Fruit fly (Drosophila melanogaster): ENCODE data around the gene CG34375.
A peak's percentile ranks its signal among the peaks of the same experiment; 100 is the strongest.

Gene CG34375

dm6 chr3R:23048690-23049118 is 38.3 kb upstream of the CG34375 start (continued):
- TF ChIP-seq usp (GFP tag; optimal IDR thresholded peaks at IDR 0.05) (no peak), gcm2 (GFP tag; optimal IDR thresholded peaks at IDR 0.05) (no peak), CG3726 (GFP tag; IDR thresholded peaks at IDR 0.05) (no peak), CoRest (tag; optimal IDR thresholded peaks at IDR 0.05) (peak; percentile 89), hth (optimal IDR thresholded peaks at IDR 0.05) (no peak), Eip74EF (GFP tag; optimal IDR thresholded peaks at IDR 0.05) (peak in 1 of 2 experiments; percentile 83), stc (GFP tag; IDR thresholded peaks at IDR 0.05) (no peak; the same call in none of the 2 replicates), Stat92E (GFP tag; optimal IDR thresholded peaks at IDR 0.05) (peak in 1 of 3 experiments; percentile 32), pnt (GFP tag; optimal IDR thresholded peaks at IDR 0.05) (peak; percentile 21), bigmax (GFP tag; optimal IDR thresholded peaks at IDR 0.05) (no peak), Poxn (GFP tag; IDR thresholded peaks at IDR 0.05) (no peak), CG8765 (GFP tag; IDR thresholded peaks at IDR 0.05) (no peak), da (GFP tag; optimal IDR thresholded peaks at IDR 0.05) (no peak), CG12659 (GFP tag; optimal IDR thresholded peaks at IDR 0.05) (peak; percentile 77), kah (GFP tag; optimal IDR thresholded peaks at IDR 0.05) (no peak), Nf-YC (tag; optimal IDR thresholded peaks at IDR 0.05) (peak; percentile 77), Sin3A (optimal IDR thresholded peaks at IDR 0.05) (no peak), HLH54F (GFP tag; optimal IDR thresholded peaks at IDR 0.05) (peak; percentile 17), Chrac-16 (GFP tag; optimal IDR thresholded peaks at IDR 0.05) (peak; percentile 49), sr (GFP tag; IDR thresholded peaks at IDR 0.05) (no peak), disco-r (GFP tag; optimal IDR thresholded peaks at IDR 0.05) (no peak), corto (GFP tag; optimal IDR thresholded peaks at IDR 0.05) (no peak), Sry-δ (GFP tag; optimal IDR thresholded peaks at IDR 0.05) (no peak), lab (GFP tag; optimal IDR thresholded peaks at IDR 0.05) (peak; percentile 75), CG10565 (GFP tag; optimal IDR thresholded peaks at IDR 0.05) (no peak), CG2199 (GFP tag; IDR thresholded peaks at IDR 0.05) (no peak), CG9437 (GFP tag; optimal IDR thresholded peaks at IDR 0.05) (peak; percentile 75), E2f1 (GFP tag; IDR thresholded peaks at IDR 0.05) (peak; percentile 60), CG16813 (GFP tag; IDR thresholded peaks at IDR 0.05; ENCODE audit: partially characterized antibody) (no peak), CG43689 (GFP tag; IDR thresholded peaks at IDR 0.05) (0 out of 2 replicates have a peak, but pooled peaks have one; percentile 35), zen2 (GFP tag; IDR thresholded peaks at IDR 0.05; ENCODE audit: partially characterized antibody) (no peak), CG15479 (GFP tag; optimal IDR thresholded peaks at IDR 0.05) (no peak), tup (GFP tag; optimal IDR thresholded peaks at IDR 0.05) (no peak), CG12391 (tag; optimal IDR thresholded peaks at IDR 0.05) (peak; percentile 81), Meics (GFP tag; optimal IDR thresholded peaks at IDR 0.05) (peak; percentile 72), D (optimal IDR thresholded peaks at IDR 0.05) (no peak), D (GFP tag; optimal IDR thresholded peaks at IDR 0.05) (peak; percentile 74), unpg (GFP tag; optimal IDR thresholded peaks at IDR 0.05) (peak; percentile 88), grn (GFP tag; optimal IDR thresholded peaks at IDR 0.05) (peak; percentile 68), CG4360 (GFP tag; IDR thresholded peaks at IDR 0.05) (no peak), gfzf (GFP tag; optimal IDR thresholded peaks at IDR 0.05) (no peak), CG10147 (GFP tag; optimal IDR thresholded peaks at IDR 0.05) (peak; percentile 45), gsb-n (tag; optimal IDR thresholded peaks at IDR 0.05) (peak; percentile 42), CG15073 (GFP tag; optimal IDR thresholded peaks at IDR 0.05) (no peak), ssp (GFP tag; IDR thresholded peaks at IDR 0.05) (peak; percentile 53; the same call in 1 of the 2 replicates), Scr (GFP tag; IDR thresholded peaks at IDR 0.05; ENCODE audit: partially characterized antibody) (no peak), oc (tag; optimal IDR thresholded peaks at IDR 0.05) (peak; percentile 66), CG10959 (GFP tag; IDR thresholded peaks at IDR 0.05) (no peak), br (optimal IDR thresholded peaks at IDR 0.05) (no peak), CG1647 (GFP tag; optimal IDR thresholded peaks at IDR 0.05) (peak; percentile 12), CG3995 (GFP tag; optimal IDR thresholded peaks at IDR 0.05) (no peak), fru (optimal IDR thresholded peaks at IDR 0.05) (no peak)
